Fruit fly (Drosophila melanogaster) whole organism, embryonic: ENCODE measurements around the gene Prosbeta2R2.

Experiments used
- CG10147 ChIP-seq: fragments of 200-800 bp; sonication (Bioruptor generic); optimal IDR thresholded peaks from 2 replicates; lab custom pipeline; 2019; ENCODE audit warnings: missing biosample characterization, mild to moderate bottlenecking, missing genetic modification characterization, moderate library complexity
- CG10209 ChIP-seq: fragments of 200-800 bp; sonication (Bioruptor generic); optimal IDR thresholded peaks from 3 replicates; lab custom pipeline; 2017; ENCODE audit warnings: missing biosample characterization, mild to moderate bottlenecking, missing genetic modification characterization, missing genetic modification reagents
- CG10321 ChIP-seq: fragments of 200-800 bp; sonication (Bioruptor generic); IDR thresholded peaks from 2 replicates; pipeline ENCODE4 v1.3.6; 2022; ENCODE audit warnings: missing biosample characterization, missing genetic modification characterization
- CG10462 ChIP-seq: fragments of 200-800 bp; sonication (Bioruptor generic); optimal IDR thresholded peaks from 2 replicates; lab custom pipeline; 2016; ENCODE audit warnings: missing biosample characterization, missing genetic modification characterization
- CG10979 ChIP-seq: fragments of 200-800 bp; sonication (Bioruptor generic); optimal IDR thresholded peaks from 2 replicates; lab custom pipeline; 2018; ENCODE audit warnings: missing biosample characterization, mild to moderate bottlenecking, missing genetic modification characterization, moderate library complexity
- CG12104 ChIP-seq: fragments of 200-800 bp; sonication (Bioruptor generic); optimal IDR thresholded peaks from 3 replicates; lab custom pipeline; 2016; ENCODE audit warnings: missing biosample characterization, missing genetic modification characterization
- CG1233 ChIP-seq: fragments of 200-800 bp; sonication (Bioruptor generic); optimal IDR thresholded peaks from 4 replicates; lab custom pipeline; 2018; ENCODE audit warnings: missing biosample characterization, mild to moderate bottlenecking, missing genetic modification characterization
- CG13287 ChIP-seq: fragments of 200-800 bp; sonication (Bioruptor generic); IDR thresholded peaks from 2 replicates; pipeline ENCODE4 v1.3.6; 2022; ENCODE audit warnings: missing biosample characterization, missing genetic modification characterization; ENCODE audit not compliant: partially characterized antibody
- CG13424 ChIP-seq: fragments of 200-800 bp; sonication (Bioruptor generic); optimal IDR thresholded peaks from 2 replicates; lab custom pipeline; 2019; ENCODE audit warnings: missing biosample characterization, mild to moderate bottlenecking, missing genetic modification characterization, moderate library complexity
- CG13894 ChIP-seq: fragments of 200-800 bp; sonication (Bioruptor generic); optimal IDR thresholded peaks from 3 replicates; lab custom pipeline; 2018; ENCODE audit warnings: missing biosample characterization, mild to moderate bottlenecking, missing genetic modification characterization, moderate library complexity
- CG14441 ChIP-seq: fragments of 200-800 bp; sonication (Bioruptor generic); IDR thresholded peaks from 2 replicates; pipeline ENCODE4 v1.3.6; 2022; ENCODE audit warnings: missing biosample characterization, missing genetic modification characterization
- CG17802 ChIP-seq: fragments of 200-800 bp; sonication (Bioruptor generic); optimal IDR thresholded peaks from 2 replicates; lab custom pipeline; 2018; ENCODE audit warnings: missing biosample characterization, mild to moderate bottlenecking, missing genetic modification characterization, moderate library complexity
- CG30403 ChIP-seq: fragments of 200-800 bp; sonication (Bioruptor generic); optimal IDR thresholded peaks from 3 replicates; lab custom pipeline; 2016; ENCODE audit warnings: missing biosample characterization, missing genetic modification characterization
- CG3065 ChIP-seq: fragments of 200-800 bp; sonication (Bioruptor generic); optimal IDR thresholded peaks from 2 replicates; lab custom pipeline; 2016; ENCODE audit warnings: missing biosample characterization, missing genetic modification characterization
- CG3163 ChIP-seq: fragments of 200-800 bp; sonication (Bioruptor generic); optimal IDR thresholded peaks from 3 replicates; lab custom pipeline; 2016; ENCODE audit warnings: missing biosample characterization, missing genetic modification characterization
- CG34376 ChIP-seq: fragments of 200-800 bp; sonication (Bioruptor generic); optimal IDR thresholded peaks from 2 replicates; lab custom pipeline; 2018; ENCODE audit warnings: missing biosample characterization, mild to moderate bottlenecking, missing genetic modification characterization
- CG42726 ChIP-seq: fragments of 200-800 bp; sonication (Bioruptor generic); IDR thresholded peaks from 2 replicates; pipeline ENCODE4 v1.3.6; 2022; ENCODE audit warnings: missing biosample characterization, missing genetic modification characterization; ENCODE audit not compliant: partially characterized antibody
- CG6791 ChIP-seq: fragments of 200-800 bp; sonication (Bioruptor generic); IDR thresholded peaks from 3 replicates; pipeline ENCODE4 v1.3.6; 2022; ENCODE audit warnings: missing biosample characterization, missing genetic modification characterization; ENCODE audit not compliant: partially characterized antibody
- CG7271 ChIP-seq: fragments of 200-800 bp; sonication (Bioruptor generic); optimal IDR thresholded peaks from 2 replicates; lab custom pipeline; 2018; ENCODE audit warnings: missing biosample characterization, mild to moderate bottlenecking, missing genetic modification characterization, moderate library complexity
- CG8944 ChIP-seq: fragments of 200-800 bp; sonication (Bioruptor generic); optimal IDR thresholded peaks from 3 replicates; lab custom pipeline; 2016; ENCODE audit warnings: missing biosample characterization, missing genetic modification characterization
- Chrac-16 ChIP-seq: fragments of 200-800 bp; sonication (Bioruptor generic); optimal IDR thresholded peaks from 3 replicates; lab custom pipeline; 2016; ENCODE audit warnings: missing biosample characterization, missing genetic modification characterization
- Dll ChIP-seq: fragments of 200-800 bp; sonication (Bioruptor generic); IDR thresholded peaks from 4 replicates; pipeline ENCODE4 v1.3.6; 2022; ENCODE audit warnings: missing biosample characterization, missing genetic modification characterization; ENCODE audit not compliant: partially characterized antibody
- Drgx ChIP-seq: fragments of 200-800 bp; sonication (Bioruptor generic); IDR thresholded peaks from 2 replicates; pipeline ENCODE4 v1.3.6; 2022; ENCODE audit warnings: missing biosample characterization, missing genetic modification characterization
- Fer3 ChIP-seq: fragments of 200-800 bp; sonication (Bioruptor generic); optimal IDR thresholded peaks from 2 replicates; lab custom pipeline; 2018; ENCODE audit warnings: missing biosample characterization, mild to moderate bottlenecking, missing genetic modification characterization, moderate library complexity
- Lpt ChIP-seq: fragments of >200 bp; optimal IDR thresholded peaks from 2 replicates; lab custom pipeline; 2018; ENCODE audit warnings: missing biosample characterization, missing genetic modification characterization
- MTF-1 ChIP-seq: fragments of 200-800 bp; sonication (Bioruptor generic); optimal IDR thresholded peaks from 2 replicates; lab custom pipeline; 2018; ENCODE audit warnings: missing biosample characterization, mild to moderate bottlenecking, missing genetic modification characterization, borderline replicate concordance
- Med ChIP-seq: fragments of 200-800 bp; sonication (Bioruptor generic); peaks from one replicate; lab custom pipeline; 2016; ENCODE audit warnings: missing biosample characterization, missing genetic modification characterization, mild to moderate bottlenecking, inconsistent platforms, moderate library complexity
- Meics ChIP-seq: fragments of 200-800 bp; sonication (Bioruptor generic); optimal IDR thresholded peaks from 2 replicates; lab custom pipeline; 2017; ENCODE audit warnings: missing biosample characterization, mild to moderate bottlenecking, missing genetic modification characterization
- NC2β ChIP-seq: fragments of 200-800 bp; sonication (Bioruptor generic); optimal IDR thresholded peaks from 2 replicates; lab custom pipeline; 2016; ENCODE audit warnings: missing biosample characterization, missing genetic modification characterization
- Rx ChIP-seq: fragments of 200-800 bp; sonication (Bioruptor generic); IDR thresholded peaks from 2 replicates; pipeline ENCODE4 v1.3.6; 2022; ENCODE audit warnings: missing biosample characterization, missing genetic modification characterization
- Xbp1 ChIP-seq: fragments of 200-800 bp; sonication (Bioruptor generic); optimal IDR thresholded peaks from 3 replicates; lab custom pipeline; 2016; ENCODE audit warnings: missing biosample characterization, mild to moderate bottlenecking, missing genetic modification characterization
- ac ChIP-seq: fragments of 200-800 bp; sonication (Bioruptor generic); optimal IDR thresholded peaks from 3 replicates; lab custom pipeline; 2017; ENCODE audit warnings: missing biosample characterization, mild to moderate bottlenecking, missing genetic modification characterization
- cad ChIP-seq: fragments of >200 bp; optimal IDR thresholded peaks from 2 replicates; lab custom pipeline; 2017; ENCODE audit warnings: missing biosample characterization, missing genetic modification characterization
- chinmo ChIP-seq: fragments of 200-800 bp; sonication (Bioruptor generic); IDR thresholded peaks from 4 replicates; pipeline ENCODE4 v1.3.6; 2022; ENCODE audit warnings: missing biosample characterization, missing genetic modification characterization; ENCODE audit not compliant: partially characterized antibody
- chm ChIP-seq: fragments of 200-800 bp; sonication (Bioruptor generic); IDR thresholded peaks from 2 replicates; pipeline ENCODE4 v1.3.6; 2022; ENCODE audit warnings: missing biosample characterization, missing genetic modification characterization
- ewg ChIP-seq: fragments of 200-800 bp; sonication (Bioruptor generic); optimal IDR thresholded peaks from 3 replicates; lab custom pipeline; 2017; ENCODE audit warnings: mild to moderate bottlenecking, missing biosample characterization, missing genetic modification reagents, missing genetic modification characterization
- fu2 ChIP-seq: fragments of 200-800 bp; sonication (Bioruptor generic); optimal IDR thresholded peaks from 2 replicates; lab custom pipeline; 2016; ENCODE audit warnings: missing biosample characterization, missing genetic modification characterization
- gcm ChIP-seq: fragments of 200-800 bp; sonication (Bioruptor generic); optimal IDR thresholded peaks from 2 replicates; lab custom pipeline; 2019; ENCODE audit warnings: missing biosample characterization, mild to moderate bottlenecking, missing genetic modification characterization, moderate library complexity
- gfzf ChIP-seq: fragments of 200-800 bp; sonication (Bioruptor generic); optimal IDR thresholded peaks from 2 replicates; lab custom pipeline; 2016; ENCODE audit warnings: missing biosample characterization, mild to moderate bottlenecking, missing genetic modification characterization, moderate library complexity
- h ChIP-seq: fragments of >200 bp; optimal IDR thresholded peaks from 2 replicates; lab custom pipeline; 2017
- ind ChIP-seq: fragments of 200-800 bp; sonication (Bioruptor generic); optimal IDR thresholded peaks from 3 replicates; lab custom pipeline; 2016; ENCODE audit warnings: missing biosample characterization, missing genetic modification characterization
- nerfin-1 ChIP-seq: fragments of 200-800 bp; sonication (Bioruptor generic); optimal IDR thresholded peaks from 3 replicates; lab custom pipeline; 2019; ENCODE audit warnings: missing biosample characterization, mild to moderate bottlenecking, missing genetic modification characterization, moderate library complexity
- pho ChIP-seq: fragments of 200-800 bp; sonication (Bioruptor generic); optimal IDR thresholded peaks from 2 replicates; lab custom pipeline; 2016; ENCODE audit warnings: missing biosample characterization, missing genetic modification characterization
- pita ChIP-seq: fragments of 200-800 bp; sonication (Bioruptor generic); optimal IDR thresholded peaks from 2 replicates; lab custom pipeline; 2017; ENCODE audit warnings: missing biosample characterization, mild to moderate bottlenecking, missing genetic modification characterization
- prd ChIP-seq, 3 experiments: fragments of >200 bp in 2 of 3; fragments of 200-800 bp in 1 of 3; sonication (Bioruptor generic) in 1 of 3; optimal IDR thresholded peaks in 2 of 3; IDR thresholded peaks in 1 of 3; 2 replicates in 2 of 3; 3 replicates in 1 of 3; pipeline versions ENCODE4 v1.3.6 to Lab custom; 2017 to 2022; ENCODE audit warnings: missing biosample characterization in 1 of 3, missing genetic modification characterization in 1 of 3
- tup ChIP-seq: fragments of 200-800 bp; sonication (Bioruptor generic); optimal IDR thresholded peaks from 2 replicates; lab custom pipeline; 2016; ENCODE audit warnings: missing biosample characterization, mild to moderate bottlenecking, missing genetic modification characterization, moderate library complexity
- vfl ChIP-seq: fragments of 200-800 bp; sonication (Bioruptor generic); optimal IDR thresholded peaks from 2 replicates; lab custom pipeline; 2016; ENCODE audit warnings: missing biosample characterization, missing genetic modification characterization
- wek ChIP-seq: fragments of 200-800 bp; sonication (Bioruptor generic); optimal IDR thresholded peaks from 3 replicates; lab custom pipeline; 2018; ENCODE audit warnings: missing biosample characterization, mild to moderate bottlenecking, missing genetic modification characterization, moderate library complexity

Gene Prosbeta2R2

dm6 chr3R:5256462-5257146, 37.3 kb upstream of the Prosbeta2R2 start, which contains the start of the genes Enoph and Hph (continued):
- TF ChIP-seq cad (GFP tag; lab: Kevin White, UChicago) (no peak), CG14441 (GFP tag; lab: Robert Waterston, UW) (peak; percentile 54), ind (GFP tag; lab: Kevin White, UChicago) (peak; percentile 69), prd (optimal IDR thresholded peaks at IDR 0.05; lab: Kevin White, UChicago) (no peak), prd (GFP tag; IDR thresholded peaks at IDR 0.05; lab: Robert Waterston, UW) (peak; percentile 74), CG42726 (0 out of 2 replicates have a peak, but pooled peaks have one; percentile 41), CG3163 (peak; percentile 14), CG34376 (GFP tag; lab: Kevin White, UChicago) (no peak), CG10979 (tag; lab: Kevin White, UChicago) (peak; percentile 52), gfzf (no peak), CG12104 (GFP tag; lab: Kevin White, UChicago) (peak; percentile 57), CG13287 (GFP tag; lab: Robert Waterston, UW) (peak; percentile 81), CG10147 (GFP tag; lab: Kevin White, UChicago) (peak; percentile 79), Drgx (GFP tag; lab: Robert Waterston, UW) (peak; percentile 53; the same call in 1 of the 2 replicates), CG13424 (tag; lab: Kevin White, UChicago) (peak; percentile 71), pho (GFP tag; lab: Kevin White, UChicago) (peak; percentile 51), vfl (peak; percentile 13), ewg (GFP tag; lab: Kevin White, UChicago) (peak; percentile 31), CG7271 (no peak), CG10462 (peak; percentile 66), Xbp1 (GFP tag; lab: Kevin White, UChicago) (peak; percentile 69), Dll (GFP tag; lab: Robert Waterston, UW) (peak; percentile 83), ac (GFP tag; lab: Kevin White, UChicago) (no peak), wek (GFP tag; lab: Kevin White, UChicago) (peak; percentile 66), gcm (GFP tag; lab: Kevin White, UChicago) (peak; percentile 41), CG8944 (GFP tag; lab: Kevin White, UChicago) (peak; percentile 37), Fer3 (tag; lab: Kevin White, UChicago) (peak; percentile 41), tup (GFP tag; lab: Kevin White, UChicago) (no peak), Meics (GFP tag; lab: Kevin White, UChicago) (peak; percentile 61), h (lab: Kevin White, UChicago) (no peak), CG1233 (GFP tag; lab: Kevin White, UChicago) (peak; percentile 38), CG17802 (no peak), Chrac-16 (GFP tag; lab: Kevin White, UChicago) (peak; percentile 64), CG10209 (GFP tag; lab: Kevin White, UChicago) (peak; percentile 67), CG30403 (GFP tag; lab: Kevin White, UChicago) (peak; percentile 77), MTF-1 (GFP tag; lab: Kevin White, UChicago) (no peak), pita (no peak), chm (GFP tag; lab: Robert Waterston, UW) (0 out of 2 replicates have a peak, but pooled peaks have one; percentile 30), CG13894 (tag; lab: Kevin White, UChicago) (peak; percentile 52), CG6791 (GFP tag; lab: Robert Waterston, UW) (peak; percentile 80), CG3065 (GFP tag; lab: Kevin White, UChicago) (peak; percentile 15), chinmo (GFP tag; lab: Robert Waterston, UW) (peak; percentile 84; the same call in 2 of the 4 replicates), Lpt (GFP tag; lab: Kevin White, UChicago) (no peak), nerfin-1 (peak; percentile 13), Med (GFP tag; lab: Kevin White, UChicago) (peak; percentile 88), CG10321 (GFP tag; lab: Robert Waterston, UW) (no peak), fu2 (GFP tag; lab: Kevin White, UChicago) (peak; percentile 51), Rx (GFP tag; lab: Robert Waterston, UW) (no peak), NC2β (GFP tag; lab: Kevin White, UChicago) (peak; percentile 12)
